Worm (Caenorhabditis elegans): ENCODE results near the gene C41G11.1.
A peak's percentile ranks its signal among the peaks of the same experiment; 100 is the strongest.

Gene C41G11.1

DNA sequence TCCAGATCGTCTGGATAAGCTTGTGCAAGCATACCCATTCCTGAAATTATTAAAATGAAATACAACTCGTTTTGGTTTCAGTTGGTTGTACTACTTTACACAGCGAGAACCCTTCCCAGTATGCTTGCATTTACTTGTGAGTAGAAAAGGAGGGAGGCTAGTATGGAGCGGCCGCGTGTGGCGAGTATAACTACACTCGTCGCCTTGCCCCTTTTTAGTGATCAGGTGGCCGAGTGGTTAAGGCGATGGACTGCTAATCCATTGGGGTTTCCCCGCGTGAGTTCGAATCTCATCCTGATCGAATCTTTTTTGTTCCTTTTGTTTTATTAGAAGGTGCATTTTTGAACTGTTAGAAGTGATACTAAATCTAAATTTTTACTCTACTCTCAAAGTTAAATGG lies 12.2 kb downstream of the C41G11.1 start (continued):
- TF ChIP-seq lir-1 (GFP tag; conservative IDR thresholded peaks at IDR 0.05) (0 out of 2 replicates have a peak, but pooled peaks have one; percentile 14), T07F8.4 (tag; optimal IDR thresholded peaks at IDR 0.05) (peak; percentile 83), him-1 (tag; optimal IDR thresholded peaks at IDR 0.05) (peak; percentile 80), lsy-27 (tag; optimal IDR thresholded peaks at IDR 0.05; ENCODE audit: borderline replicate concordance, insufficient read depth) (peak; percentile 51), nhr-179 (tag; optimal IDR thresholded peaks at IDR 0.05) (no peak), zim-3 (tag; optimal IDR thresholded peaks at IDR 0.05) (peak; percentile 84), T26A5.8 (tag; optimal IDR thresholded peaks at IDR 0.05) (peak; percentile 83), dox-1 (GFP tag; IDR thresholded peaks at IDR 0.05) (peak; percentile 85), cebp-1 (GFP tag; IDR thresholded peaks at IDR 0.05) (no peak), cebp-1 (tag; optimal IDR thresholded peaks at IDR 0.05) (no peak), ceh-91 (GFP tag; IDR thresholded peaks at IDR 0.05) (no peak), rec-8 (tag; optimal IDR thresholded peaks at IDR 0.05) (peak; percentile 83 to 88), ztf-18 (tag; optimal IDR thresholded peaks at IDR 0.05) (peak; percentile 71), gei-17 (GFP tag; optimal IDR thresholded peaks at IDR 0.05) (peak; percentile 36), tbx-9 (tag; optimal IDR thresholded peaks at IDR 0.05; ENCODE audit: borderline replicate concordance) (no peak), Y67H2A.10 (GFP tag; conservative IDR thresholded peaks at IDR 0.05) (0 out of 2 replicates have a peak, but pooled peaks have one; percentile 24), akir-1 (GFP tag; optimal IDR thresholded peaks at IDR 0.05) (peak; percentile 59), F57A8.1 (GFP tag; optimal IDR thresholded peaks at IDR 0.05) (peak; percentile 77), F22D6.2 (tag; optimal IDR thresholded peaks at IDR 0.05) (no peak), fkh-3 (tag; optimal IDR thresholded peaks at IDR 0.05) (peak; percentile 26), Y95B8A.8 (GFP tag; IDR thresholded peaks at IDR 0.05) (peak; percentile 48; the same call in 1 of the 2 replicates), snpc-3.4 (tag; optimal IDR thresholded peaks at IDR 0.05) (peak; percentile 85), F55B11.4 (tag; optimal IDR thresholded peaks at IDR 0.05; ENCODE audit: borderline replicate concordance, insufficient read depth) (no peak), F49E8.2 (tag; optimal IDR thresholded peaks at IDR 0.05; ENCODE audit: insufficient read depth) (no peak), C06A6.2 (GFP tag; conservative IDR thresholded peaks at IDR 0.05) (peak; percentile 63; the same call in 1 of the 2 replicates), snpc-4 (GFP tag; optimal IDR thresholded peaks at IDR 0.05) (peak; percentile 71), snpc-4 (tag; optimal IDR thresholded peaks at IDR 0.05) (peak in 1 of 4 experiments; percentile 66), unc-130 (GFP tag; optimal IDR thresholded peaks at IDR 0.05) (peak; percentile 59), hrde-1 (tag; optimal IDR thresholded peaks at IDR 0.05; ENCODE audit: borderline replicate concordance) (peak; percentile 56), ztf-28 (GFP tag; IDR thresholded peaks at IDR 0.05) (peak; percentile 75; the same call in 1 of the 2 replicates)

DNA sequence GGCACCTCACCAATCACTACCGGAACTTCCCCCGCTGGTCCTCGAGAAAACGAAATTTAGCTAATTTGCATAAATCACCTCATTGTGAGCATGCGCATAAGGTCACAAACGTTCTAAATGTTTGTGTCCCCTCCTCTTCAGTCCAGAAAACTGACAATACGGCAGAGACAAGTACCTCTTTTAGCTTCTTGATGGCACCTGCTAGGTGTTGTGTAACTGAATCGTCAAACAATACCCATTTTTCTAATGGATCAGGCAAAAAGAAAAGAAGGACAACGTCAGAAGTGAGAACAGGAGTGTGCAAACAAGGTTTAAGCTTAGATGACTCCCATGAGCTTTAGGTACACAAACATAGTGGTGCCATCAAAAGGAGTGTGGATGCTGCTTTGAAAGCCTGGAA lies 20.5 kb downstream of the C41G11.1 start:
- TF ChIP-seq K11D2.4 (GFP tag; IDR thresholded peaks at IDR 0.05) (no peak), ZK185.1 (tag; optimal IDR thresholded peaks at IDR 0.05; ENCODE audit: poor library complexity, severe bottlenecking) (no peak), zfh-2 (GFP tag; conservative IDR thresholded peaks at IDR 0.05) (no peak), mcd-1 (GFP tag; IDR thresholded peaks at IDR 0.05) (no peak), hmg-1.2 (GFP tag; IDR thresholded peaks at IDR 0.05) (no peak), Y79H2A.3 (GFP tag; conservative IDR thresholded peaks at IDR 0.05) (no peak), fkh-3 (tag; optimal IDR thresholded peaks at IDR 0.05) (no peak), lin-54 (GFP tag; optimal IDR thresholded peaks at IDR 0.05) (no peak), Y53G8AR.9 (GFP tag; conservative IDR thresholded peaks at IDR 0.05) (no peak), mel-28 (tag; optimal IDR thresholded peaks at IDR 0.05; ENCODE audit: borderline replicate concordance) (no peak), him-1 (tag; optimal IDR thresholded peaks at IDR 0.05) (no peak), dpl-1 (GFP tag; optimal IDR thresholded peaks at IDR 0.05) (no peak), lin-26 (GFP tag; IDR thresholded peaks at IDR 0.05) (no peak), akir-1 (GFP tag; optimal IDR thresholded peaks at IDR 0.05) (no peak), lsy-27 (tag; optimal IDR thresholded peaks at IDR 0.05; ENCODE audit: borderline replicate concordance, insufficient read depth) (no peak), lin-35 (GFP tag; optimal IDR thresholded peaks at IDR 0.05) (no peak)
